Fruit fly (Drosophila melanogaster) whole organism, wandering third instar larva: ENCODE results near the gene RpL17.

Source experiments
- Hr78 ChIP-seq: fragments of >200 bp; optimal IDR thresholded peaks from 2 replicates; lab custom pipeline; 2017; ENCODE audit warnings: missing biosample characterization, missing genetic modification characterization
- pan ChIP-seq: fragments of >200 bp; optimal IDR thresholded peaks from 2 replicates; lab custom pipeline; 2017

DNA sequence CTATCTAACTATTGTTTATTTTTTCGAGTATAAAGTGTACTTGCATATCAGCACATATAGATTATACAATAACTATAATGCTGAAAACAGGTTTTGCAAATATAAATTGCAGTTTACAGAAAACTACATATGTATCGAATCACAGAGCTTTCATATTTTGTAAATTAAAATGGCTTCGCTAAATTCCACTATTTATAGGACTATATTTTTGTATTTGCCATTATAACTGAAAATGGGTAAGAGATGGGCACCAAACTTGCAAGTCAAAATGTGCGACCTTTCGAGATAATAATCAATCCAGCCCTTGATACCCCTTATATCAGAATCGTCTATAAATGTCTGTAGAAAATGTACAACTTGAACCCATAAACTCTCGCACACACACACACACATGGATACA, 40.8 kb downstream of the RpL17 start:
- no peak for TF ChIP-seq pan (lab: Kevin White, UChicago)
- no peak for TF ChIP-seq Hr78 (GFP tag; lab: Kevin White, UChicago)
